Fruit fly (Drosophila melanogaster) whole organism, prepupa: ENCODE measurements around the gene CG5846.

ENCODE experiments used
- CG11762 ChIP-seq: fragments of 200-800 bp; sonication (Bioruptor generic); optimal IDR thresholded peaks from 3 replicates; lab custom pipeline; 2016; ENCODE audit warnings: missing biosample characterization, missing genetic modification characterization; ENCODE audit not compliant: insufficient read depth
- CG16779 ChIP-seq: fragments of 200-800 bp; sonication (Bioruptor generic); optimal IDR thresholded peaks from 3 replicates; lab custom pipeline; 2017; ENCODE audit warnings: missing biosample characterization, mild to moderate bottlenecking, missing genetic modification characterization
- CG31627 ChIP-seq: fragments of 200-800 bp; sonication (Bioruptor generic); optimal IDR thresholded peaks from 3 replicates; lab custom pipeline; 2016; ENCODE audit warnings: missing biosample characterization, missing genetic modification characterization
- CG6163 ChIP-seq: fragments of 200-800 bp; sonication (Bioruptor generic); IDR thresholded peaks from 3 replicates; pipeline ENCODE4 v1.3.6; 2022; ENCODE audit warnings: missing biosample characterization, missing genetic modification characterization
- CG6276 ChIP-seq: fragments of 200-800 bp; sonication (Bioruptor generic); optimal IDR thresholded peaks from 2 replicates; lab custom pipeline; 2017; ENCODE audit warnings: missing biosample characterization, mild to moderate bottlenecking, missing genetic modification characterization
- CG8119 ChIP-seq: fragments of 200-800 bp; sonication (Bioruptor generic); IDR thresholded peaks from 3 replicates; pipeline ENCODE4 v1.3.6; 2022; ENCODE audit warnings: missing biosample characterization, missing genetic modification characterization
- Ets21C ChIP-seq: fragments of 200-800 bp; sonication (Bioruptor generic); optimal IDR thresholded peaks from 3 replicates; lab custom pipeline; 2016; ENCODE audit warnings: missing biosample characterization, missing genetic modification characterization
- Gug ChIP-seq: fragments of 200-800 bp; sonication (Bioruptor generic); IDR thresholded peaks from 2 replicates; pipeline ENCODE4 v1.3.6; 2022; ENCODE audit warnings: missing biosample characterization, missing genetic modification characterization
- Hr38 ChIP-seq: sonication (Bioruptor generic); optimal IDR thresholded peaks from 2 replicates; lab custom pipeline; 2016; ENCODE audit warnings: missing biosample characterization, missing genetic modification characterization
- acj6 ChIP-seq: fragments of 200-800 bp; sonication (Bioruptor generic); optimal IDR thresholded peaks from 3 replicates; lab custom pipeline; 2016; ENCODE audit warnings: missing biosample characterization, missing genetic modification characterization
- ss ChIP-seq, 2 experiments: fragments of 200-800 bp; sonication (Bioruptor generic); optimal IDR thresholded peaks; 2 replicates in 1 of 2; 3 replicates in 1 of 2; lab custom pipeline; 2017 to 2018; ENCODE audit warnings: mild to moderate bottlenecking in 2 of 2, missing biosample characterization in 2 of 2, missing genetic modification characterization in 2 of 2, moderate library complexity in 1 of 2

dm6 chr2L:9968201-9968727 is 11.2 kb upstream of the CG5846 start:
- no peak for TF ChIP-seq acj6
- no peak for TF ChIP-seq Ets21C (GFP tag; lab: Kevin White, UChicago)
- no peak for TF ChIP-seq CG16779 (tag; lab: Kevin White, UChicago)
- TF ChIP-seq CG8119: no peak
- no peak for TF ChIP-seq Gug
- no peak for TF ChIP-seq CG11762 (GFP tag; lab: Kevin White, UChicago)
- TF ChIP-seq CG6276 (GFP tag; lab: Kevin White, UChicago): no peak
- no peak for TF ChIP-seq CG31627 (GFP tag; lab: Kevin White, UChicago)
- TF ChIP-seq ss (GFP tag; optimal IDR thresholded peaks at IDR 0.05; lab: Kevin White, UChicago): no peak
- no peak for TF ChIP-seq CG6163 (GFP tag; lab: Robert Waterston, UW)
- TF ChIP-seq Hr38: no peak
